Fruit fly (Drosophila melanogaster) whole organism, embryonic: ENCODE measurements around the gene Hrs.

Experiments used
- CG11398 ChIP-seq: fragments of 200-800 bp; sonication (Bioruptor generic); optimal IDR thresholded peaks from 2 replicates; lab custom pipeline; 2016; ENCODE audit warnings: missing biosample characterization, missing genetic modification characterization
- CG11504 ChIP-seq: fragments of 200-800 bp; sonication (Bioruptor generic); optimal IDR thresholded peaks from 3 replicates; lab custom pipeline; 2019; ENCODE audit warnings: missing biosample characterization, mild to moderate bottlenecking, missing genetic modification characterization, moderate library complexity
- CG8478 ChIP-seq: fragments of >200 bp; optimal IDR thresholded peaks from 2 replicates; lab custom pipeline; 2018
- CG8765 ChIP-seq: fragments of 200-800 bp; sonication (Bioruptor generic); IDR thresholded peaks from 2 replicates; pipeline ENCODE4 v1.3.6; 2022; ENCODE audit warnings: missing biosample characterization, missing genetic modification characterization
- ap ChIP-seq: fragments of 200-800 bp; sonication (Bioruptor generic); IDR thresholded peaks from 2 replicates; pipeline ENCODE4 v1.3.6; 2022; ENCODE audit warnings: missing biosample characterization, missing genetic modification characterization
- dati ChIP-seq: fragments of 200-800 bp; sonication (Bioruptor generic); IDR thresholded peaks from 2 replicates; pipeline ENCODE4 v1.3.6; 2022; ENCODE audit warnings: missing biosample characterization, missing genetic modification characterization
- hbn ChIP-seq: fragments of 200-800 bp; sonication (Bioruptor generic); IDR thresholded peaks from 2 replicates; pipeline ENCODE4 v1.3.6; 2022; ENCODE audit warnings: missing biosample characterization, missing genetic modification characterization; ENCODE audit not compliant: partially characterized antibody
- her ChIP-seq: fragments of 200-800 bp; sonication (Bioruptor generic); optimal IDR thresholded peaks from 2 replicates; lab custom pipeline; 2016; ENCODE audit warnings: missing biosample characterization, missing genetic modification characterization
- sob ChIP-seq: fragments of 200-800 bp; sonication (Bioruptor generic); IDR thresholded peaks from 2 replicates; pipeline ENCODE4 v1.3.6; 2022; ENCODE audit warnings: missing biosample characterization, missing genetic modification characterization
- tio ChIP-seq: fragments of 200-800 bp; sonication (Bioruptor generic); optimal IDR thresholded peaks from 2 replicates; lab custom pipeline; 2017; ENCODE audit warnings: missing biosample characterization, missing genetic modification characterization, inconsistent platforms
- yki ChIP-seq: fragments of >200 bp; optimal IDR thresholded peaks from 3 replicates; lab custom pipeline; 2018
- zen2 ChIP-seq: fragments of 200-800 bp; sonication (Bioruptor generic); IDR thresholded peaks from 3 replicates; pipeline ENCODE4 v1.3.6; 2022; ENCODE audit warnings: missing biosample characterization, missing genetic modification characterization; ENCODE audit not compliant: partially characterized antibody

DNA sequence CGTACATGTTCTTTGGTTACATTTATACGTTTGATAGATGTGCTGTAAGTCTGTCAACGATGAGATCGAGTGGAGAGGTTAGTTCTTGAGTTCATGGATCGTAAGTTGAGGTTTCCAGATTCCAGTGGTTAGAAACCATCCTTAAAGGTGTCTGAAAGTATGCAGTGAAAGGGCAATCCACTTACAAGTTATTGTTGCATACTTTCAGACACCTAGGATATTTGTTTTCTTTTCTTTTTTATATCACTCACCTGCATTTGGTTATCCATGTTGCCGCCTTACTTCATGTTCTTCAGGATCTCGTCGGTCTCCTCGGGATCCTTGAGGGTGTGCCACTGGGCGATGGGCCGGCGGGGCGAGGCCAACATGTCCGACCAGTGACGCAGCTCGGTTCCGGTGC is 43.0 kb downstream of the Hrs start:
- TF ChIP-seq ap (GFP tag; lab: Robert Waterston, UW) (no peak), CG8478 (lab: Kevin White, UChicago) (no peak), CG11398 (GFP tag; lab: Kevin White, UChicago) (no peak), her (no peak), CG8765 (GFP tag; lab: Robert Waterston, UW) (no peak), CG11504 (no peak), tio (no peak), hbn (GFP tag; lab: Robert Waterston, UW) (no peak), dati (no peak), yki (no peak), sob (GFP tag; lab: Robert Waterston, UW) (no peak), zen2 (no peak)
